Worm (Caenorhabditis elegans): Measurements from ENCODE around the gene srg-8.

DNA sequence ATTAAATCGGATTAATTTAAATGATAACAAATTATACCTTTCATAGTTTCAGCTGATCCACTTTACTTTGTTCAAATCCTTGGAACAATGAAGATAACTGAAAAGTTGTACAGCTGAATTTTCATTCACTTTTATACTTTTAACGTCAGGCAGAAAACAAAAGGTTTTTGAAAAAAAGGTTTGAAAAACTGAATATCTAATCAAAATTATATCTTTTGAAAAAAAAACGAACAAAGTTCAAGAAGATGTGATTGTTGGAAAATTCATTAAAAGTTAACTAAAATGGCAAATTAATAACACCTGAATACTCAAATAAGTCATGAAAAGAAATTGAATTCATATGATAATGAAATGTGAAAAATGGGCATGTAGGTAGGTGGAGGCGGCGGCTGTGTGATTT, 18.0 kb downstream of the srg-8 start, which contains the start of gene T12A2.21:
- TF ChIP-seq nhr-76 (tag; optimal IDR thresholded peaks at IDR 0.05) (no peak), nhr-12 (tag; optimal IDR thresholded peaks at IDR 0.05) (no peak), blmp-1 (tag; optimal IDR thresholded peaks at IDR 0.05) (no peak), drap-1 (GFP tag; optimal IDR thresholded peaks at IDR 0.05) (no peak), nhr-237 (tag; optimal IDR thresholded peaks at IDR 0.05) (no peak), mep-1 (tag; optimal IDR thresholded peaks at IDR 0.05) (no peak), M03D4.4 (tag; optimal IDR thresholded peaks at IDR 0.05) (no peak), lin-13 (tag; optimal IDR thresholded peaks at IDR 0.05) (no peak), snpc-4 (tag; optimal IDR thresholded peaks at IDR 0.05) (no peak)

Measured in whole organism, mixed stage, embryonic.